Worm (Caenorhabditis elegans) whole organism, L2 larva: Measurements from ENCODE around the gene F46F5.5.

Source experiments
- C34F6.9 ChIP-seq: fragments of 150-350 bp; optimal IDR thresholded peaks from 2 replicates; lab custom pipeline; 2014; ENCODE audit warnings: missing biosample characterization, missing genetic modification characterization
- ZK546.5 ChIP-seq: sonication (generic microtip); optimal IDR thresholded peaks from 2 replicates; lab custom pipeline; 2017; ENCODE audit warnings: missing biosample characterization, missing genetic modification characterization
- aly-2 ChIP-seq: fragments of 150-350 bp; optimal IDR thresholded peaks from 2 replicates; lab custom pipeline; 2014; ENCODE audit warnings: missing biosample characterization, missing genetic modification characterization
- lin-13 ChIP-seq: fragments of 150-350 bp; optimal IDR thresholded peaks from 2 replicates; lab custom pipeline; 2014; ENCODE audit warnings: missing biosample characterization, missing genetic modification reagents, missing genetic modification characterization
- lin-39 ChIP-seq: fragments of 150-350 bp; optimal IDR thresholded peaks from 2 replicates; lab custom pipeline; 2014; ENCODE audit warnings: missing biosample characterization, missing genetic modification reagents, missing genetic modification characterization
- nhr-10 ChIP-seq: sonication (generic microtip); optimal IDR thresholded peaks from 2 replicates; lab custom pipeline; 2017; ENCODE audit warnings: missing biosample characterization, missing genetic modification characterization
- nhr-12 ChIP-seq: fragments of 150-350 bp; optimal IDR thresholded peaks from 2 replicates; lab custom pipeline; 2014; ENCODE audit warnings: missing biosample characterization, missing genetic modification characterization
- nhr-237 ChIP-seq: fragments of 150-350 bp; optimal IDR thresholded peaks from 2 replicates; lab custom pipeline; 2014; ENCODE audit warnings: missing biosample characterization, missing genetic modification characterization
- unc-39 ChIP-seq: fragments of 150-350 bp; optimal IDR thresholded peaks from 2 replicates; lab custom pipeline; 2014; ENCODE audit warnings: missing biosample characterization, missing genetic modification characterization
- unc-55 ChIP-seq: fragments of 150-350 bp; sonication (generic microtip); optimal IDR thresholded peaks from 3 replicates; lab custom pipeline; 2014; ENCODE audit warnings: missing biosample characterization, missing genetic modification reagents, missing genetic modification characterization
- zag-1 ChIP-seq: fragments of 150-350 bp; optimal IDR thresholded peaks from 2 replicates; lab custom pipeline; 2014; ENCODE audit warnings: missing biosample characterization, missing genetic modification characterization
- ztf-1 ChIP-seq: fragments of 200-800 bp; sonication (Bioruptor generic); conservative IDR thresholded peaks from 2 replicates; pipeline ENCODE4 v1.3.6; 2022; ENCODE audit warnings: missing genetic modification characterization, missing compliant biosample characterization
- ztf-4 ChIP-seq: fragments of 150-350 bp; optimal IDR thresholded peaks from 2 replicates; lab custom pipeline; 2014; ENCODE audit warnings: missing biosample characterization, missing genetic modification characterization

- no peak for TF ChIP-seq unc-55 (GFP tag; lab: Kevin White, UChicago)
- TF ChIP-seq aly-2: no peak
- no peak for TF ChIP-seq nhr-10
- no peak for TF ChIP-seq nhr-12 (tag; lab: Kevin White, UChicago)
- TF ChIP-seq unc-39: no peak
- TF ChIP-seq C34F6.9: no peak
- TF ChIP-seq zag-1: no peak
- no peak for TF ChIP-seq ztf-4 (tag; lab: Kevin White, UChicago)
- no peak for TF ChIP-seq ZK546.5 (tag; lab: Kevin White, UChicago)
- no peak for TF ChIP-seq lin-39
- TF ChIP-seq lin-13 (GFP tag; lab: Kevin White, UChicago): no peak
- no peak for TF ChIP-seq ztf-1 (GFP tag; lab: Robert Waterston, UW)
- no peak for TF ChIP-seq nhr-237 (tag; lab: Kevin White, UChicago)
These were observed 48.4 kb downstream of the F46F5.5 start for ce11 chrII:764385-764784.
